Fruit fly (Drosophila melanogaster): ENCODE measurements around the gene CG11151.

CG11151 gene

dm6 chrX:13752543-13753046 is 13.1 kb downstream of the CG11151 start (continued):
- TF ChIP-seq h (optimal IDR thresholded peaks at IDR 0.05) = no peak
- TF ChIP-seq Hr3 (GFP tag; optimal IDR thresholded peaks at IDR 0.05) = no peak
- TF ChIP-seq CG8290 (GFP tag; optimal IDR thresholded peaks at IDR 0.05) = no peak
- peak in 1 of 2 experiments; percentile 3 for TF ChIP-seq CG8290 (tag; optimal IDR thresholded peaks at IDR 0.05)
- no peak for TF ChIP-seq Lpt (GFP tag; optimal IDR thresholded peaks at IDR 0.05)
- peak; percentile 14 for TF ChIP-seq CG2678 (tag; optimal IDR thresholded peaks at IDR 0.05)
- TF ChIP-seq CG14014 (GFP tag; IDR thresholded peaks at IDR 0.05) = 0 out of 2 replicates have a peak, but pooled peaks have one; percentile 25
- no peak for TF ChIP-seq CG34224 (GFP tag; IDR thresholded peaks at IDR 0.05; ENCODE audit: partially characterized antibody)
- no peak for TF ChIP-seq stc (GFP tag; IDR thresholded peaks at IDR 0.05)
- TF ChIP-seq org-1 (GFP tag; optimal IDR thresholded peaks at IDR 0.05) = no peak
- TF ChIP-seq CG4282 (GFP tag; optimal IDR thresholded peaks at IDR 0.05) = no peak
- 0 out of 3 replicates have a peak, but pooled peaks have one; percentile 9 for TF ChIP-seq zfh1 (GFP tag; IDR thresholded peaks at IDR 0.05)
- peak; percentile 82 for TF ChIP-seq CG13624 (GFP tag; optimal IDR thresholded peaks at IDR 0.05)
- no peak for TF ChIP-seq gt (GFP tag; IDR thresholded peaks at IDR 0.05)
- TF ChIP-seq kni (GFP tag; optimal IDR thresholded peaks at IDR 0.05) = no peak
- TF ChIP-seq stwl (tag; optimal IDR thresholded peaks at IDR 0.05) = no peak
- TF ChIP-seq CG18599 (GFP tag; optimal IDR thresholded peaks at IDR 0.05) = peak; percentile 15
- TF ChIP-seq Ets65A (GFP tag) = no peak
- TF ChIP-seq CG12391 (tag; optimal IDR thresholded peaks at IDR 0.05) = peak; percentile 10
- TF ChIP-seq CG2120 (GFP tag; optimal IDR thresholded peaks at IDR 0.05) = peak; percentile 47
- peak; percentile 15 for TF ChIP-seq lab (GFP tag; optimal IDR thresholded peaks at IDR 0.05)
- no peak for TF ChIP-seq HmgD (GFP tag; optimal IDR thresholded peaks at IDR 0.05)
- no peak for TF ChIP-seq nerfin-2 (GFP tag; IDR thresholded peaks at IDR 0.05; ENCODE audit: partially characterized antibody)
- TF ChIP-seq Bgb (GFP tag; IDR thresholded peaks at IDR 0.05; ENCODE audit: partially characterized antibody) = no peak
- TF ChIP-seq abd-A (tag; optimal IDR thresholded peaks at IDR 0.05) = peak; percentile 71
- no peak for TF ChIP-seq her (GFP tag; optimal IDR thresholded peaks at IDR 0.05)
- no peak for TF ChIP-seq Oaz (GFP tag; IDR thresholded peaks at IDR 0.05)
- no peak for TF ChIP-seq CG8944 (GFP tag; optimal IDR thresholded peaks at IDR 0.05)
- no peak for TF ChIP-seq fru (optimal IDR thresholded peaks at IDR 0.05)
- TF ChIP-seq az2 (GFP tag; optimal IDR thresholded peaks at IDR 0.05) = no peak
- peak; percentile 55; the same call in 1 of the 2 replicates for TF ChIP-seq CG11696 (GFP tag; IDR thresholded peaks at IDR 0.05)
- TF ChIP-seq CG18764 (GFP tag; optimal IDR thresholded peaks at IDR 0.05) = no peak
- peak; percentile 38 for TF ChIP-seq Meics (GFP tag; optimal IDR thresholded peaks at IDR 0.05)
- no peak for TF ChIP-seq CG6175 (GFP tag; IDR thresholded peaks at IDR 0.05)
- peak; percentile 74 for TF ChIP-seq ERR (GFP tag; optimal IDR thresholded peaks at IDR 0.05)
- TF ChIP-seq Hsf (GFP tag; optimal IDR thresholded peaks at IDR 0.05) = no peak
- 0 out of 3 replicates have a peak, but pooled peaks have one; percentile 18 for TF ChIP-seq row (GFP tag; IDR thresholded peaks at IDR 0.05)
- TF ChIP-seq CG4328 (GFP tag; optimal IDR thresholded peaks at IDR 0.05) = no peak
- peak; percentile 19 for TF ChIP-seq Fer1 (GFP tag; optimal IDR thresholded peaks at IDR 0.05)
- 0 out of 3 replicates have a peak, but pooled peaks have one; percentile 12 for TF ChIP-seq CG11695 (GFP tag; IDR thresholded peaks at IDR 0.05)
- TF ChIP-seq CG7839 (tag; optimal IDR thresholded peaks at IDR 0.05) = peak; percentile 4
- TF ChIP-seq CG2712 (tag; optimal IDR thresholded peaks at IDR 0.05) = no peak
- peak; percentile 58 for TF ChIP-seq seq (GFP tag; IDR thresholded peaks at IDR 0.05)
- no peak for TF ChIP-seq ranshi (GFP tag; IDR thresholded peaks at IDR 0.05)
- no peak for TF ChIP-seq Hmx (GFP tag; optimal IDR thresholded peaks at IDR 0.05)
- TF ChIP-seq CG43689 (GFP tag; IDR thresholded peaks at IDR 0.05) = no peak
- TF ChIP-seq Hmr (GFP tag; optimal IDR thresholded peaks at IDR 0.05) = peak; percentile 22
- TF ChIP-seq chinmo (GFP tag; IDR thresholded peaks at IDR 0.05; ENCODE audit: partially characterized antibody) = no peak
- TF ChIP-seq Atf-2 (GFP tag; optimal IDR thresholded peaks at IDR 0.05) = no peak
- no peak for TF ChIP-seq hkb (optimal IDR thresholded peaks at IDR 0.05)
- TF ChIP-seq hkb (GFP tag; IDR thresholded peaks at IDR 0.05) = 0 out of 2 replicates have a peak, but pooled peaks have one; percentile 11
- no peak for TF ChIP-seq Side (GFP tag; optimal IDR thresholded peaks at IDR 0.05)
- no peak for TF ChIP-seq HLH4C (GFP tag; IDR thresholded peaks at IDR 0.05; ENCODE audit: partially characterized antibody)
